Fruit fly (Drosophila melanogaster): ENCODE results near the gene CG11498.

CG11498 gene

DNA sequence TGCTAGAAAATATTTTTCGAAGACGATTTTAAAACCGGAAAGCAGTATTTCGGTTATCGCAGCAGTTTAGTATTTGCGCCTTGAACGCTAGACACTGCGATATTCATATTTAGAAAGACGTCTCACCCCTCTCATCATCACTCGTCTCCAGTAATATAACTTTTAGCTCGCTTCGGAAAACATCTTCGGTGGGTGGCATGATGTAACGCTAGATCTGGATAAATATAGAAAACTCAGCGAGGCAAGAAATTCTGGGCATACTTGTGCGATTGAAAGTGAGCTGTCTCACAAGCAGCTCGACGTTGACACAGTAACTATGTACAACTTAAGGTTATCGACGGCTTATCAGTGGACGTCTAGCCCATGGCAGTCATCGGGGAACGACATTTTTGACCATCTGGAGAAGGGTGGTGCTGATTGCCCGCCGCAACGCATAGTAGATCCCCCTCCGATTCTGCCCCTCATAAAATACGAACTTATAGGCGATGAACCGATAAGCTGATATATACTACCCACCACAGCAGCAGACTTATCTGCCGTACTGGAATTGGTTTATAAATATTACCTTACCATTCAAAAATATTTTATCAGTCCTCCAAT is 43.8 kb upstream of the CG11498 start:
- TF ChIP-seq nom (GFP tag; optimal IDR thresholded peaks at IDR 0.05) (no peak), HLH4C (GFP tag; IDR thresholded peaks at IDR 0.05; ENCODE audit: partially characterized antibody) (0 out of 3 replicates have a peak, but pooled peaks have one; percentile 8), exex (tag; optimal IDR thresholded peaks at IDR 0.05) (peak; percentile 35), Atf6 (GFP tag; IDR thresholded peaks at IDR 0.05) (0 out of 2 replicates have a peak, but pooled peaks have one; percentile 10), HmgZ (tag; optimal IDR thresholded peaks at IDR 0.05) (peak; percentile 16), GATAe (GFP tag; conservative IDR thresholded peaks at IDR 0.05) (peak; percentile 79), crol (GFP tag; IDR thresholded peaks at IDR 0.05) (peak; percentile 45; the same call in 1 of the 2 replicates), pan (optimal IDR thresholded peaks at IDR 0.05) (no peak), pan (GFP tag; optimal IDR thresholded peaks at IDR 0.05 in 1 of 2, IDR thresholded peaks at IDR 0.05 in 1 of 2) (peak in 1 of 2 experiments; percentile 19), corto (GFP tag; optimal IDR thresholded peaks at IDR 0.05) (no peak), Pdp1 (GFP tag; optimal IDR thresholded peaks at IDR 0.05) (peak in 1 of 2 experiments; percentile 67), sd (tag; optimal IDR thresholded peaks at IDR 0.05) (peak; percentile 70), CG5953 (GFP tag; IDR thresholded peaks at IDR 0.05) (0 out of 2 replicates have a peak, but pooled peaks have one; percentile 11), hbn (GFP tag; IDR thresholded peaks at IDR 0.05; ENCODE audit: partially characterized antibody) (no peak), CG4360 (GFP tag; IDR thresholded peaks at IDR 0.05) (0 out of 2 replicates have a peak, but pooled peaks have one; percentile 7), CG5180 (GFP tag; optimal IDR thresholded peaks at IDR 0.05) (peak; percentile 33), CG12155 (GFP tag; optimal IDR thresholded peaks at IDR 0.05) (no peak), grn (GFP tag; optimal IDR thresholded peaks at IDR 0.05) (peak; percentile 94), ems (GFP tag; optimal IDR thresholded peaks at IDR 0.05) (no peak), CG34376 (GFP tag; optimal IDR thresholded peaks at IDR 0.05) (peak; percentile 18), klu (GFP tag; IDR thresholded peaks at IDR 0.05) (no peak), Trl (optimal IDR thresholded peaks at IDR 0.05) (peak in 1 of 2 experiments; percentile 51), Trl (GFP tag; optimal IDR thresholded peaks at IDR 0.05) (no peak), bbx (GFP tag; IDR thresholded peaks at IDR 0.05; ENCODE audit: partially characterized antibody) (no peak), Hmx (GFP tag; optimal IDR thresholded peaks at IDR 0.05) (no peak), sug (tag; optimal IDR thresholded peaks at IDR 0.05) (peak; percentile 65), Med (GFP tag) (peak; percentile 79), CG2199 (GFP tag; IDR thresholded peaks at IDR 0.05) (peak; percentile 68; the same call in 1 of the 3 replicates)

- TF ChIP-seq Antp (GFP tag; optimal IDR thresholded peaks at IDR 0.05) (peak; percentile 99), amos (GFP tag; IDR thresholded peaks at IDR 0.05; ENCODE audit: partially characterized antibody) (peak; percentile 38; the same call in 1 of the 2 replicates), CG7357 (GFP tag; IDR thresholded peaks at IDR 0.05) (peak; percentile 88), CG17385 (GFP tag; optimal IDR thresholded peaks at IDR 0.05) (peak; percentile 84), danr (GFP tag; IDR thresholded peaks at IDR 0.05) (peak; percentile 88), CG15514 (GFP tag; optimal IDR thresholded peaks at IDR 0.05) (peak; percentile 93), CG11560 (tag; IDR thresholded peaks at IDR 0.05) (peak; percentile 86), CG42726 (GFP tag; IDR thresholded peaks at IDR 0.05; ENCODE audit: partially characterized antibody) (no peak), jigr1 (GFP tag; IDR thresholded peaks at IDR 0.05) (peak; percentile 92), Jarid2 (GFP tag; optimal IDR thresholded peaks at IDR 0.05) (peak; percentile 77), Chrac-16 (GFP tag; optimal IDR thresholded peaks at IDR 0.05) (peak; percentile 89), Fer2 (tag; optimal IDR thresholded peaks at IDR 0.05) (peak; percentile 82), CG7745 (tag; optimal IDR thresholded peaks at IDR 0.05) (no peak), Nf-YB (GFP tag; optimal IDR thresholded peaks at IDR 0.05) (peak; percentile 81), sc (optimal IDR thresholded peaks at IDR 0.05) (no peak), sc (GFP tag; optimal IDR thresholded peaks at IDR 0.05) (peak; percentile 88), Sry-δ (GFP tag; optimal IDR thresholded peaks at IDR 0.05) (peak; percentile 77), TFAM (GFP tag; optimal IDR thresholded peaks at IDR 0.05) (peak; percentile 87), CG11085 (GFP tag; IDR thresholded peaks at IDR 0.05) (peak; percentile 86), E2f2 (GFP tag; IDR thresholded peaks at IDR 0.05) (peak; percentile 67), sd (tag; optimal IDR thresholded peaks at IDR 0.05) (peak; percentile 96)
Measured at dm6 chr3R:30203104-30203986, 43.1 kb upstream of the CG11498 start.
